Worm (Caenorhabditis elegans) whole organism, mixed stage, embryonic: ENCODE results near the gene K03H1.13.

Experiments used
- ceh-43 ChIP-seq: fragments of 200-800 bp; sonication (Bioruptor generic); optimal IDR thresholded peaks from 2 replicates; lab custom pipeline; 2018; ENCODE audit warnings: mild to moderate bottlenecking, missing genetic modification characterization, moderate library complexity, missing compliant biosample characterization
- ces-1 ChIP-seq: fragments of 150-350 bp; optimal IDR thresholded peaks from 2 replicates; lab custom pipeline; 2014; ENCODE audit warnings: missing biosample characterization, missing genetic modification reagents, missing genetic modification characterization
- elt-1 ChIP-seq: sonication (generic microtip); optimal IDR thresholded peaks from 2 replicates; lab custom pipeline; 2017; ENCODE audit warnings: missing genetic modification characterization, mild to moderate bottlenecking, missing compliant biosample characterization, antibody characterized with exemption, moderate library complexity, borderline replicate concordance; ENCODE audit not compliant: insufficient read depth
- elt-3 ChIP-seq: fragments of 150-350 bp; optimal IDR thresholded peaks from 2 replicates; lab custom pipeline; 2014; ENCODE audit warnings: missing biosample characterization, missing genetic modification characterization
- hlh-1 ChIP-seq: fragments of 150-350 bp; optimal IDR thresholded peaks from 2 replicates; lab custom pipeline; 2014; ENCODE audit warnings: missing biosample characterization, missing genetic modification reagents, missing genetic modification characterization
- lin-13 ChIP-seq: fragments of 150-350 bp; optimal IDR thresholded peaks from 2 replicates; lab custom pipeline; 2014; ENCODE audit warnings: missing biosample characterization, missing genetic modification characterization
- lsy-2 ChIP-seq: fragments of 150-350 bp; optimal IDR thresholded peaks from 2 replicates; lab custom pipeline; 2014; ENCODE audit warnings: missing biosample characterization, missing genetic modification characterization
- mep-1 ChIP-seq: fragments of 150-350 bp; optimal IDR thresholded peaks from 2 replicates; lab custom pipeline; 2017; ENCODE audit warnings: missing biosample characterization, missing genetic modification reagents, missing genetic modification characterization, inconsistent platforms
- nhr-28 ChIP-seq: fragments of 150-350 bp; optimal IDR thresholded peaks from 2 replicates; lab custom pipeline; 2014; ENCODE audit warnings: missing biosample characterization, missing genetic modification characterization
- nhr-76 ChIP-seq: sonication (generic microtip); optimal IDR thresholded peaks from 2 replicates; lab custom pipeline; 2017; ENCODE audit warnings: missing biosample characterization, missing genetic modification characterization
- sem-2 ChIP-seq: fragments of 200-800 bp; sonication (Bioruptor generic); optimal IDR thresholded peaks from 2 replicates; lab custom pipeline; 2018; ENCODE audit warnings: mild to moderate bottlenecking, missing genetic modification characterization, missing compliant biosample characterization
- unc-39 ChIP-seq: fragments of 150-350 bp; optimal IDR thresholded peaks from 2 replicates; lab custom pipeline; 2014; ENCODE audit warnings: missing biosample characterization, missing genetic modification characterization
- unc-62 ChIP-seq: fragments of 150-350 bp; optimal IDR thresholded peaks from 2 replicates; lab custom pipeline; 2014; ENCODE audit warnings: missing biosample characterization, missing genetic modification reagents, missing genetic modification characterization
- zip-8 ChIP-seq: fragments of 150-350 bp; optimal IDR thresholded peaks from 2 replicates; lab custom pipeline; 2014; ENCODE audit warnings: missing biosample characterization, missing genetic modification characterization

DNA sequence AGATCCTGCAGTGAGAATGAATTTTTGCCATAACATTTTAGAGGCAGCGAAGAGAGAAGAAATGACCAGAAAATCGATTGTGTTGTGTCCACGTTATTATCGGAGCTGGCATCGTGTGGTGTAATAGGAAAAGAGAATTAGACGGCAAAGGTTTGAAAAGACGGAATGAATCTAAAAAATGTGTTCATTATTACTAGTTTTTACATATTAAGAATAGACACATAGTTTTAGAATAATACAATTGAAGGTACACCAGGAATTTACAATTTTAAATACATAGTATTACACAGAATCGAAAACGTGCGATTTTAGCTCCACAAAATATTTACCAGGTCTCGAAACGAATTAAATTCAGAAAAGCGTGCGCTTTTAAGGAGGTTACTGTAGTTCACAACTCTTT, at the start of gene K03H1.13:
- TF ChIP-seq hlh-1 (tag; lab: Kevin White, UChicago) (no peak), nhr-28 (tag; lab: Kevin White, UChicago) (no peak), ceh-43 (GFP tag; lab: Kevin White, UChicago) (no peak), zip-8 (tag; lab: Kevin White, UChicago) (no peak), sem-2 (GFP tag; lab: Kevin White, UChicago) (no peak), mep-1 (tag; lab: Kevin White, UChicago) (no peak), lsy-2 (tag; lab: Kevin White, UChicago) (no peak), elt-1 (tag; lab: Kevin White, UChicago) (no peak), elt-3 (no peak), ces-1 (GFP tag; lab: Kevin White, UChicago) (no peak), lin-13 (no peak), unc-62 (GFP tag; lab: Kevin White, UChicago) (no peak), nhr-76 (tag; lab: Kevin White, UChicago) (no peak), unc-39 (tag; lab: Kevin White, UChicago) (no peak)
